Worm (Caenorhabditis elegans): ENCODE results near the gene C03H5.7.

DNA sequence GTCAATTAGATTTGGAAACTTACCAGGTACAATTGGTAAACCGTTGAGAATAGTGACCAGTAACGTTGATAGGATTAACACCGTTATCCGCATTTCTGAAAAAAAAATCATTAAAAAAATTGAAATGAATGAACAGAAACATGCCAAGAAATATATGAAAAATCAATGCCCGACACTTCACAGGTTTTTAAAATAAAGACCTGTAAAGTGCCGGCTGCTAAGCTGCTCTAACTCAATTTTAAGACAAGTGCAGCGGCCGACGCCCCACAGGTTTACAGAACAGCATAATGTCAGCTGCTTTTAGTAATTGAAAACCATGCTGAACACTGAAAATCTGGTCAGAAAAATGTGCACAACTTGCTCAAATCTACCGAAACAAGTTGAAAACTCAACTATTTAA is 47.6 kb upstream of the C03H5.7 start, which contains the start of gene cbn-1:
- no peak for TF ChIP-seq C38D4.7 (GFP tag; optimal IDR thresholded peaks at IDR 0.05)
- no peak for TF ChIP-seq ceh-22 (tag; optimal IDR thresholded peaks at IDR 0.05)
- no peak for TF ChIP-seq sdc-2 (tag; optimal IDR thresholded peaks at IDR 0.05)
- TF ChIP-seq pha-4 (tag; optimal IDR thresholded peaks at IDR 0.05), result no peak
- TF ChIP-seq elt-4 (tag; optimal IDR thresholded peaks at IDR 0.05), result no peak
